Worm (Caenorhabditis elegans) whole organism, L4 larva: ENCODE data around the gene F40F9.3.

ENCODE experiments used
- Y5F2A.4 ChIP-seq: fragments of 200-800 bp; sonication (Bioruptor generic); optimal IDR thresholded peaks from 2 replicates; lab custom pipeline; 2018; ENCODE audit warnings: mild to moderate bottlenecking, missing genetic modification characterization, missing compliant biosample characterization
- ceh-82 ChIP-seq: sonication (generic microtip); optimal IDR thresholded peaks from 2 replicates; lab custom pipeline; 2017; ENCODE audit warnings: missing biosample characterization, missing genetic modification characterization
- egl-27 ChIP-seq: sonication (generic microtip); optimal IDR thresholded peaks from 3 replicates; lab custom pipeline; 2017; ENCODE audit warnings: missing biosample characterization, missing genetic modification reagents, missing genetic modification characterization
- nhr-42 ChIP-seq: fragments of 200-800 bp; sonication (Bioruptor generic); IDR thresholded peaks from 2 replicates; pipeline ENCODE4 v1.3.6; 2022; ENCODE audit warnings: missing genetic modification characterization, missing compliant biosample characterization

DNA sequence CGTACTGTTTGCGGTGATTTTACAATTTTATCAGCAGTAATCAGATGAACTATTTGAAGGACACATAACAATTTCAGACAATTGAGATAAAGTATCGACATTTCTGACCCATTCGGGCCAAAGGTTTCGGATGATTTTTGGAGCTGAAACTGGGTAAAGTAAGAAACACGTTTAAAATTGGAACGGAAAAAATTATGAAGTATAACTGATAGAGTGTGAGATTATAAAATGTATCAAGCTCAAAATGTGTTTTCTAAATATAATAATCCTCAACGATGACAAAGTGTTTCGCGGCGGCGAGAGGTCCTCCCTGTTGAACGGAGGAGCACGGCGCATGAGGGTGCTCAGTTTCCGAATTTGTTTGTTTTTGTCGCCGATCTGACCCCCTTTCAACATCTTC, 29.4 kb upstream of the F40F9.3 start, which contains the start of gene ZK287.4:
- TF ChIP-seq egl-27 (tag; lab: Kevin White, UChicago), result no peak
- no peak for TF ChIP-seq nhr-42 (GFP tag; lab: Robert Waterston, UW)
- TF ChIP-seq ceh-82 (tag; lab: Kevin White, UChicago), result no peak
- no peak for TF ChIP-seq Y5F2A.4 (GFP tag; lab: Kevin White, UChicago)
